Fruit fly (Drosophila melanogaster): ENCODE data around the gene Nplp4.
A peak's percentile ranks its signal among the peaks of the same experiment; 100 is the strongest.

Nplp4 gene

DNA sequence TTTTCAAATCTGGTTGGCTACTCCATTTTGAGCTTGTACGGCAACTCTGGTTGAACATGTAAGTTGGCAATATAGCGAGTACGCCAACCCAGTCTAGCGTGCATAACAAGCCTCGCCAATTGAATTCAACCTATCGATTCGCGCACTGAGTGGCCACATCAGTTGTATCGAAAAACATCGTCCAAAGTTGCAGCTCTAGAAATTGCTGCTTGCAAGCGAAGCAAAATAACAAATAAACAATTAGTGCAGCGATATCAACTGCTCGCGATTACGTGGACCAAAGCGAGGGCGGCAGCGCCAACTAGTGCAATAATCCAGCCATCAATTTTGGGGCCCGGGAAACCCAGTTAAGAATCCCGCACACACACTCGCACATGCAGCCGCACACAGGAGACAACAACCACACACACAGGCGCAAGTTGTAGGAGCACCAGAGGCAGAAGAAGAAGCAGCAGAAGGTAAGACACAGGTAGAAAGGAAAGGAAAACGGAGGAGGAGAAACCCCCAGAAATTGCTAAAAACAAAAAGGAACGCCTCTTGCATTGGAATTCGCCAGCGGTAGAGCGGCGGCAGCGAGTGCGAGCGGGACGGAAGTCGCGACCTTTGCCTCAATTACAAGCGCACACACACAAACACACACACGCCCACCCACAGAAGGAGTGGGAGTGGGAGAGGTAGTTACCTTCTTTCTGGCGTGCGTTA, 29.5 kb downstream of the Nplp4 start (continued):
- peak; percentile 53 for TF ChIP-seq zen (tag; optimal IDR thresholded peaks at IDR 0.05)
- no peak for TF ChIP-seq CG14667 (GFP tag; IDR thresholded peaks at IDR 0.05)
- TF ChIP-seq Bdp1 (GFP tag; optimal IDR thresholded peaks at IDR 0.05), result peak; percentile 55
- TF ChIP-seq gsb-n (tag; optimal IDR thresholded peaks at IDR 0.05), result peak; percentile 59
- TF ChIP-seq Doc3 (GFP tag; IDR thresholded peaks at IDR 0.05; ENCODE audit: partially characterized antibody), result peak; percentile 90
- TF ChIP-seq CG8944 (GFP tag; optimal IDR thresholded peaks at IDR 0.05), result peak; percentile 14
- peak; percentile 29 for TF ChIP-seq B-H2 (GFP tag; optimal IDR thresholded peaks at IDR 0.05)
- TF ChIP-seq sob (GFP tag; IDR thresholded peaks at IDR 0.05), result 0 out of 2 replicates have a peak, but pooled peaks have one; percentile 27
- TF ChIP-seq Nf-YB (GFP tag; optimal IDR thresholded peaks at IDR 0.05), result peak; percentile 35
- TF ChIP-seq peb (GFP tag; IDR thresholded peaks at IDR 0.05), result no peak
- TF ChIP-seq zfh1 (GFP tag; IDR thresholded peaks at IDR 0.05), result 0 out of 3 replicates have a peak, but pooled peaks have one; percentile 11
- TF ChIP-seq sim (GFP tag; IDR thresholded peaks at IDR 0.05), result no peak
- peak in 1 of 2 experiments; percentile 48 for TF ChIP-seq insv (GFP tag; optimal IDR thresholded peaks at IDR 0.05)
- TF ChIP-seq Mad (GFP tag; optimal IDR thresholded peaks at IDR 0.05), result peak; percentile 44
- peak; percentile 86 for TF ChIP-seq tna (GFP tag; IDR thresholded peaks at IDR 0.05; ENCODE audit: partially characterized antibody)
- no peak for TF ChIP-seq CG8388 (GFP tag; optimal IDR thresholded peaks at IDR 0.05)
- TF ChIP-seq CG4854 (GFP tag; optimal IDR thresholded peaks at IDR 0.05), result peak; percentile 98
- TF ChIP-seq Lhr (GFP tag; optimal IDR thresholded peaks at IDR 0.05), result peak; percentile 94
- no peak for TF ChIP-seq onecut (GFP tag; IDR thresholded peaks at IDR 0.05)
- TF ChIP-seq vnd (GFP tag; IDR thresholded peaks at IDR 0.05; ENCODE audit: partially characterized antibody), result peak; percentile 89
- no peak for TF ChIP-seq CG8290 (GFP tag; optimal IDR thresholded peaks at IDR 0.05)
- no peak for TF ChIP-seq CG8290 (tag; optimal IDR thresholded peaks at IDR 0.05)
- TF ChIP-seq Gug (GFP tag; IDR thresholded peaks at IDR 0.05), result peak; percentile 40; the same call in 1 of the 4 replicates
- peak; percentile 81 for TF ChIP-seq HLH4C (GFP tag; IDR thresholded peaks at IDR 0.05; ENCODE audit: partially characterized antibody)
- TF ChIP-seq CG13123 (GFP tag; optimal IDR thresholded peaks at IDR 0.05), result peak; percentile 39
- TF ChIP-seq Myb (GFP tag; optimal IDR thresholded peaks at IDR 0.05), result peak; percentile 74
- TF ChIP-seq prd (optimal IDR thresholded peaks at IDR 0.05), result no peak
- peak; percentile 41; the same call in 1 of the 3 replicates for TF ChIP-seq prd (GFP tag; IDR thresholded peaks at IDR 0.05)
- peak; percentile 21; the same call in 1 of the 2 replicates for TF ChIP-seq vvl (GFP tag; IDR thresholded peaks at IDR 0.05)
- no peak for TF ChIP-seq CG1024 (GFP tag; IDR thresholded peaks at IDR 0.05)
- no peak for TF ChIP-seq CG9437 (GFP tag; optimal IDR thresholded peaks at IDR 0.05)
- TF ChIP-seq CG8359 (GFP tag; optimal IDR thresholded peaks at IDR 0.05; ENCODE audit: borderline replicate concordance), result no peak
- peak; percentile 56 for TF ChIP-seq nom (GFP tag; optimal IDR thresholded peaks at IDR 0.05)
- no peak for TF ChIP-seq wek (GFP tag; optimal IDR thresholded peaks at IDR 0.05)
- TF ChIP-seq CG33213 (GFP tag; optimal IDR thresholded peaks at IDR 0.05), result peak; percentile 79
- TF ChIP-seq amos (GFP tag; IDR thresholded peaks at IDR 0.05; ENCODE audit: partially characterized antibody), result peak; percentile 97
- peak; percentile 15 for TF ChIP-seq pb (GFP tag; optimal IDR thresholded peaks at IDR 0.05)
- TF ChIP-seq abd-A (tag; optimal IDR thresholded peaks at IDR 0.05), result no peak
- no peak for TF ChIP-seq lbe (GFP tag; optimal IDR thresholded peaks at IDR 0.05)
- no peak for TF ChIP-seq esg (GFP tag; conservative IDR thresholded peaks at IDR 0.05)
- no peak for TF ChIP-seq CG4282 (GFP tag; optimal IDR thresholded peaks at IDR 0.05)
- peak; percentile 11 for TF ChIP-seq Side (GFP tag; optimal IDR thresholded peaks at IDR 0.05)
- peak; percentile 100 for TF ChIP-seq Sry-δ (GFP tag; optimal IDR thresholded peaks at IDR 0.05)
- TF ChIP-seq ATbp (GFP tag; optimal IDR thresholded peaks at IDR 0.05), result no peak
- TF ChIP-seq ftz-f1 (GFP tag; optimal IDR thresholded peaks at IDR 0.05), result peak; percentile 22
- no peak for TF ChIP-seq D (optimal IDR thresholded peaks at IDR 0.05)
- no peak for TF ChIP-seq D (GFP tag; optimal IDR thresholded peaks at IDR 0.05)
- peak; percentile 36; the same call in 1 of the 2 replicates for TF ChIP-seq CG6272 (GFP tag; IDR thresholded peaks at IDR 0.05)
- TF ChIP-seq Pdp1 (GFP tag; optimal IDR thresholded peaks at IDR 0.05), result peak in 1 of 2 experiments; percentile 98
- TF ChIP-seq row (GFP tag; IDR thresholded peaks at IDR 0.05), result peak; percentile 35; the same call in 1 of the 3 replicates

All from whole organism, embryonic.